Fruit fly (Drosophila melanogaster) whole organism, embryonic: ENCODE data around the gene wuho.

ENCODE experiments used
- Awh ChIP-seq: fragments of 200-800 bp; sonication (Bioruptor generic); IDR thresholded peaks from 2 replicates; pipeline ENCODE4, ENCODE4 v1.3.6; 2022; ENCODE audit warnings: missing biosample characterization, missing genetic modification characterization
- CG10462 ChIP-seq: fragments of 200-800 bp; sonication (Bioruptor generic); optimal IDR thresholded peaks from 2 replicates; lab custom pipeline; 2016; ENCODE audit warnings: missing biosample characterization, missing genetic modification characterization
- CG11247 ChIP-seq: fragments of 200-800 bp; sonication (Bioruptor generic); IDR thresholded peaks from 2 replicates; pipeline ENCODE4 v1.3.6; 2022; ENCODE audit warnings: missing biosample characterization, missing genetic modification characterization
- CG12659 ChIP-seq: fragments of 200-800 bp; sonication (Bioruptor generic); optimal IDR thresholded peaks from 3 replicates; lab custom pipeline; 2017; ENCODE audit warnings: mild to moderate bottlenecking, missing biosample characterization, missing genetic modification reagents, missing genetic modification characterization
- CG16779 ChIP-seq: fragments of 200-800 bp; sonication (Bioruptor generic); IDR thresholded peaks from 2 replicates; pipeline ENCODE4 v1.3.6; 2022; ENCODE audit warnings: missing biosample characterization, missing genetic modification characterization
- CG17802 ChIP-seq: fragments of 200-800 bp; sonication (Bioruptor generic); optimal IDR thresholded peaks from 2 replicates; lab custom pipeline; 2018; ENCODE audit warnings: missing biosample characterization, mild to moderate bottlenecking, missing genetic modification characterization, moderate library complexity
- CG17829 ChIP-seq: fragments of 200-800 bp; optimal IDR thresholded peaks from 2 replicates; lab custom pipeline; 2019; ENCODE audit warnings: missing biosample characterization, mild to moderate bottlenecking, missing genetic modification characterization, moderate library complexity
- CG2120 ChIP-seq: fragments of 200-800 bp; sonication (Bioruptor generic); optimal IDR thresholded peaks from 3 replicates; lab custom pipeline; 2016; ENCODE audit warnings: missing biosample characterization, missing genetic modification characterization
- CG2199 ChIP-seq: fragments of 200-800 bp; sonication (Bioruptor generic); IDR thresholded peaks from 3 replicates; pipeline ENCODE4 v1.3.6; 2022; ENCODE audit warnings: missing biosample characterization, missing genetic modification characterization
- CG2678 ChIP-seq: fragments of 200-800 bp; sonication (Bioruptor generic); optimal IDR thresholded peaks from 3 replicates; lab custom pipeline; 2019; ENCODE audit warnings: missing biosample characterization, mild to moderate bottlenecking, missing genetic modification characterization, moderate library complexity
- CG3065 ChIP-seq: fragments of 200-800 bp; sonication (Bioruptor generic); optimal IDR thresholded peaks from 2 replicates; lab custom pipeline; 2016; ENCODE audit warnings: missing biosample characterization, missing genetic modification characterization
- CG4282 ChIP-seq: fragments of 200-800 bp; sonication (Bioruptor generic); optimal IDR thresholded peaks from 2 replicates; lab custom pipeline; 2016; ENCODE audit warnings: missing biosample characterization, missing genetic modification characterization
- CG43689 ChIP-seq: fragments of 200-800 bp; sonication (Bioruptor generic); IDR thresholded peaks from 2 replicates; pipeline ENCODE4 v1.3.6; 2022; ENCODE audit warnings: missing biosample characterization, missing genetic modification characterization
- CG4707 ChIP-seq: fragments of 200-800 bp; sonication (Bioruptor generic); optimal IDR thresholded peaks from 2 replicates; lab custom pipeline; 2018; ENCODE audit warnings: missing biosample characterization, mild to moderate bottlenecking, missing genetic modification characterization, moderate library complexity
- CG4854 ChIP-seq: fragments of 200-800 bp; sonication (Bioruptor generic); optimal IDR thresholded peaks from 2 replicates; lab custom pipeline; 2016; ENCODE audit warnings: missing biosample characterization, missing genetic modification characterization, inconsistent platforms
- CG8478 ChIP-seq: fragments of >200 bp; optimal IDR thresholded peaks from 2 replicates; lab custom pipeline; 2018
- CrebB ChIP-seq: fragments of 200-800 bp; sonication (Bioruptor generic); optimal IDR thresholded peaks from 3 replicates; lab custom pipeline; 2018; ENCODE audit warnings: missing biosample characterization, mild to moderate bottlenecking, missing genetic modification characterization
- D19B ChIP-seq: fragments of 200-800 bp; sonication (Bioruptor generic); optimal IDR thresholded peaks from 2 replicates; lab custom pipeline; 2017; ENCODE audit warnings: missing biosample characterization, mild to moderate bottlenecking, missing genetic modification characterization
- Ets97D ChIP-seq: fragments of 200-800 bp; sonication (Bioruptor generic); optimal IDR thresholded peaks from 3 replicates; lab custom pipeline; 2016; ENCODE audit warnings: missing biosample characterization, missing genetic modification characterization
- GATAe ChIP-seq: fragments of 200-800 bp; sonication (Bioruptor generic); conservative IDR thresholded peaks from 2 replicates; pipeline ENCODE4 v1.3.6; 2022; ENCODE audit warnings: missing biosample characterization, missing genetic modification characterization
- HmgD ChIP-seq: fragments of 200-800 bp; sonication (Bioruptor generic); optimal IDR thresholded peaks from 3 replicates; lab custom pipeline; 2016; ENCODE audit warnings: missing biosample characterization, missing genetic modification characterization
- Hsf ChIP-seq: fragments of 200-800 bp; sonication (Bioruptor generic); optimal IDR thresholded peaks from 3 replicates; lab custom pipeline; 2016; ENCODE audit warnings: missing biosample characterization, missing genetic modification characterization
- Kr ChIP-seq: fragments of 200-800 bp; sonication (Bioruptor generic); optimal IDR thresholded peaks from 2 replicates; lab custom pipeline; 2017; ENCODE audit warnings: missing biosample characterization, mild to moderate bottlenecking, missing genetic modification characterization
- Mad ChIP-seq: fragments of 200-800 bp; sonication (Bioruptor generic); optimal IDR thresholded peaks from 2 replicates; lab custom pipeline; 2016; ENCODE audit warnings: missing biosample characterization, missing genetic modification characterization
- Meics ChIP-seq: fragments of 200-800 bp; sonication (Bioruptor generic); optimal IDR thresholded peaks from 2 replicates; lab custom pipeline; 2017; ENCODE audit warnings: missing biosample characterization, mild to moderate bottlenecking, missing genetic modification characterization
- Myb ChIP-seq: fragments of 200-800 bp; sonication (Bioruptor generic); optimal IDR thresholded peaks from 2 replicates; lab custom pipeline; 2016; ENCODE audit warnings: missing biosample characterization, missing genetic modification characterization
- Opbp ChIP-seq: fragments of 200-800 bp; sonication (Bioruptor generic); IDR thresholded peaks from 3 replicates; pipeline ENCODE4 v1.3.6; 2022; ENCODE audit warnings: missing biosample characterization, missing genetic modification characterization; ENCODE audit not compliant: partially characterized antibody
- Poxn ChIP-seq: fragments of 200-800 bp; sonication (Bioruptor generic); IDR thresholded peaks from 2 replicates; pipeline ENCODE4 v1.3.6; 2022; ENCODE audit warnings: missing biosample characterization, missing genetic modification characterization
- Six4 ChIP-seq: fragments of 200-800 bp; sonication (Bioruptor generic); optimal IDR thresholded peaks from 2 replicates; lab custom pipeline; 2016; ENCODE audit warnings: missing biosample characterization, missing genetic modification characterization
- Sox100B ChIP-seq: fragments of 200-800 bp; sonication (Bioruptor generic); optimal IDR thresholded peaks from 3 replicates; lab custom pipeline; 2018; ENCODE audit warnings: missing biosample characterization, mild to moderate bottlenecking, missing genetic modification characterization
- bcd ChIP-seq: fragments of 200-800 bp; sonication (Bioruptor generic); optimal IDR thresholded peaks from 2 replicates; lab custom pipeline; 2017; ENCODE audit warnings: missing biosample characterization, mild to moderate bottlenecking, missing genetic modification characterization
- dan ChIP-seq: fragments of 200-800 bp; sonication (Bioruptor generic); IDR thresholded peaks from 2 replicates; pipeline ENCODE4 v1.3.6; 2022; ENCODE audit warnings: missing biosample characterization, missing genetic modification characterization
- danr ChIP-seq: fragments of 200-800 bp; sonication (Bioruptor generic); IDR thresholded peaks from 2 replicates; pipeline ENCODE4 v1.3.6; 2022; ENCODE audit warnings: missing biosample characterization, missing genetic modification characterization
- fd102C ChIP-seq: fragments of 200-800 bp; sonication (Bioruptor generic); optimal IDR thresholded peaks from 2 replicates; lab custom pipeline; 2018; ENCODE audit warnings: missing biosample characterization, mild to moderate bottlenecking, missing genetic modification characterization, moderate library complexity
- fd96Cb ChIP-seq: fragments of 200-800 bp; sonication (Bioruptor generic); optimal IDR thresholded peaks from 2 replicates; lab custom pipeline; 2018; ENCODE audit warnings: missing biosample characterization, mild to moderate bottlenecking, missing genetic modification characterization, moderate library complexity
- gcm ChIP-seq: fragments of 200-800 bp; sonication (Bioruptor generic); optimal IDR thresholded peaks from 2 replicates; lab custom pipeline; 2019; ENCODE audit warnings: missing biosample characterization, mild to moderate bottlenecking, missing genetic modification characterization, moderate library complexity
- gsb-n ChIP-seq: fragments of 200-800 bp; sonication (Bioruptor generic); optimal IDR thresholded peaks from 3 replicates; lab custom pipeline; 2018; ENCODE audit warnings: missing biosample characterization, mild to moderate bottlenecking, missing genetic modification characterization
- kay ChIP-seq: fragments of 200-800 bp; sonication (Bioruptor generic); optimal IDR thresholded peaks from 2 replicates; lab custom pipeline; 2016; ENCODE audit warnings: missing biosample characterization, missing genetic modification characterization
- lmd ChIP-seq: fragments of 200-800 bp; sonication (Bioruptor generic); IDR thresholded peaks from 2 replicates; pipeline ENCODE4 v1.3.6; 2022; ENCODE audit warnings: missing biosample characterization, missing genetic modification characterization
- mam ChIP-seq: fragments of 200-800 bp; sonication (Bioruptor generic); optimal IDR thresholded peaks from 3 replicates; lab custom pipeline; 2016; ENCODE audit warnings: missing biosample characterization, missing genetic modification characterization
- mirr ChIP-seq: fragments of 200-800 bp; sonication (Bioruptor generic); optimal IDR thresholded peaks from 3 replicates; lab custom pipeline; 2018; ENCODE audit warnings: missing biosample characterization, mild to moderate bottlenecking, missing genetic modification characterization
- oc ChIP-seq: fragments of 200-800 bp; sonication (Bioruptor generic); optimal IDR thresholded peaks from 2 replicates; lab custom pipeline; 2018; ENCODE audit warnings: missing biosample characterization, mild to moderate bottlenecking, missing genetic modification characterization, moderate library complexity
- pb ChIP-seq: fragments of 200-800 bp; sonication (Bioruptor generic); optimal IDR thresholded peaks from 3 replicates; lab custom pipeline; 2016; ENCODE audit warnings: missing biosample characterization, missing genetic modification characterization
- pho ChIP-seq: fragments of 200-800 bp; sonication (Bioruptor generic); optimal IDR thresholded peaks from 2 replicates; lab custom pipeline; 2016; ENCODE audit warnings: missing biosample characterization, missing genetic modification characterization
- ranshi ChIP-seq: fragments of 200-800 bp; sonication (Bioruptor generic); IDR thresholded peaks from 2 replicates; pipeline ENCODE4 v1.3.6; 2022; ENCODE audit warnings: missing biosample characterization, missing genetic modification characterization
- sima ChIP-seq: fragments of 200-800 bp; sonication (Bioruptor generic); optimal IDR thresholded peaks from 2 replicates; lab custom pipeline; 2016; ENCODE audit warnings: missing biosample characterization, missing genetic modification characterization
- slp2 ChIP-seq: fragments of 200-800 bp; sonication (Bioruptor generic); optimal IDR thresholded peaks from 2 replicates; lab custom pipeline; 2016; ENCODE audit warnings: missing biosample characterization, missing genetic modification characterization
- sr ChIP-seq: fragments of 200-800 bp; sonication (Bioruptor generic); IDR thresholded peaks from 3 replicates; pipeline ENCODE4 v1.3.6; 2022; ENCODE audit warnings: missing biosample characterization, missing genetic modification characterization
- stc ChIP-seq: fragments of 200-800 bp; sonication (Bioruptor generic); IDR thresholded peaks from 2 replicates; pipeline ENCODE4 v1.3.6; 2022; ENCODE audit warnings: missing biosample characterization, missing genetic modification characterization
- stwl ChIP-seq: fragments of 200-800 bp; sonication (Bioruptor generic); optimal IDR thresholded peaks from 3 replicates; lab custom pipeline; 2018; ENCODE audit warnings: missing biosample characterization, mild to moderate bottlenecking, missing genetic modification characterization, moderate library complexity
- unpg ChIP-seq: fragments of 200-800 bp; sonication (Bioruptor generic); optimal IDR thresholded peaks from 3 replicates; lab custom pipeline; 2018; ENCODE audit warnings: missing biosample characterization, mild to moderate bottlenecking, missing genetic modification characterization, moderate library complexity
- zen2 ChIP-seq: fragments of 200-800 bp; sonication (Bioruptor generic); IDR thresholded peaks from 3 replicates; pipeline ENCODE4 v1.3.6; 2022; ENCODE audit warnings: missing biosample characterization, missing genetic modification characterization; ENCODE audit not compliant: partially characterized antibody

wuho gene

DNA sequence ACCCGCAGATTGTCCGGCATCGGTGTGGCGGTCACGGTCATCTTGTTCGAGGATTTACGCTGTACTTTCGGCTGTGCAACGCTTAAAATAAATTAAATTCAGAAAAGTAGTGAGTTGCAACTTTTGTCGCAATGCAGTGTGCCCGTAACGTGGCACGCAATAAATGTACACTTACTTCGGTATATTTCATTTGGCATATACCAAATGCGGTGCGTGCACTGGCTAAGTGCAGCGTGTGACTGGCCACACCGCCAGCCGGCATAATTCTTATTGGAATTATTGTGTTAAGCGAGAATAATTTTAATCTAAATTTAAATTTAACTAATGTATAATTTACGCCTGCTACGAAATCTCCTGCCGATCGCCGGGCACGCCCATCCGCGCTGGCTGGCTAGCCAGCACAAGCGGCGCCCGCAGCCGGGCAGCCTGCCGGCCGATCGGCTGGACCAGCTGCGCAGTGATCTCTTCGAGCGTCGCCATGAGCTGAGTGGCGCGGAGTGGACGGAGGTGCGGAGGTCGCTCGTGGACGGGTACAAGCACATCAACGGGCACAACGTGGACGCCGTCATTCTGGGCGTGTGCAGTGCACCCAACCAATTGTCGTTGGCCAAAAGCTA, 3.3 kb downstream of the wuho start, which contains the start of the genes Rpt4 and mldr (continued):
- no peak for TF ChIP-seq unpg
- TF ChIP-seq CG16779 (GFP tag; lab: Robert Waterston, UW): no peak
- TF ChIP-seq CG3065 (GFP tag; lab: Kevin White, UChicago): no peak
- TF ChIP-seq kay: no peak
- no peak for TF ChIP-seq sr (GFP tag; lab: Robert Waterston, UW)
- TF ChIP-seq Opbp (GFP tag; lab: Robert Waterston, UW): no peak
- no peak for TF ChIP-seq stc
- no peak for TF ChIP-seq zen2 (GFP tag; lab: Robert Waterston, UW)
- no peak for TF ChIP-seq CG2678 (tag; lab: Kevin White, UChicago)
- TF ChIP-seq CG8478 (lab: Kevin White, UChicago): no peak
- TF ChIP-seq Hsf (GFP tag; lab: Kevin White, UChicago): no peak
- peak; percentile 47 for TF ChIP-seq Ets97D (GFP tag; lab: Kevin White, UChicago)
- no peak for TF ChIP-seq Six4 (GFP tag; lab: Kevin White, UChicago)
- no peak for TF ChIP-seq CG4282 (GFP tag; lab: Kevin White, UChicago)
- no peak for TF ChIP-seq GATAe (GFP tag; lab: Robert Waterston, UW)
- no peak for TF ChIP-seq fd102C
- no peak for TF ChIP-seq Awh (GFP tag; lab: Robert Waterston, UW)
- no peak for TF ChIP-seq HmgD (GFP tag; lab: Kevin White, UChicago)
- TF ChIP-seq CG4707 (GFP tag; lab: Kevin White, UChicago): no peak
- TF ChIP-seq CG17802 (tag; lab: Kevin White, UChicago): no peak
- no peak for TF ChIP-seq Meics
- no peak for TF ChIP-seq Poxn (GFP tag; lab: Robert Waterston, UW)
- no peak for TF ChIP-seq oc (tag; lab: Kevin White, UChicago)
- TF ChIP-seq gcm: no peak
- no peak for TF ChIP-seq CG2199 (GFP tag; lab: Robert Waterston, UW)
- no peak for TF ChIP-seq danr (GFP tag; lab: Robert Waterston, UW)
- TF ChIP-seq mam (GFP tag; lab: Kevin White, UChicago): no peak
- TF ChIP-seq sima (GFP tag; lab: Kevin White, UChicago): no peak
- peak; percentile 38 for TF ChIP-seq stwl (tag; lab: Kevin White, UChicago)
- no peak for TF ChIP-seq slp2
- TF ChIP-seq D19B (GFP tag; lab: Kevin White, UChicago): no peak
- TF ChIP-seq CG12659 (GFP tag; lab: Kevin White, UChicago): peak; percentile 72
- no peak for TF ChIP-seq Kr
- TF ChIP-seq CG4854 (GFP tag; lab: Kevin White, UChicago): no peak
- TF ChIP-seq lmd (GFP tag; lab: Robert Waterston, UW): no peak
- TF ChIP-seq Myb (GFP tag; lab: Kevin White, UChicago): peak; percentile 32
- no peak for TF ChIP-seq ranshi (GFP tag; lab: Robert Waterston, UW)
- no peak for TF ChIP-seq mirr (GFP tag; lab: Kevin White, UChicago)
- no peak for TF ChIP-seq CG11247 (GFP tag; lab: Robert Waterston, UW)
- TF ChIP-seq pho: no peak
- TF ChIP-seq CG43689 (GFP tag; lab: Robert Waterston, UW): no peak
- TF ChIP-seq Mad (GFP tag; lab: Kevin White, UChicago): no peak
- TF ChIP-seq dan: no peak
- TF ChIP-seq gsb-n (tag; lab: Kevin White, UChicago): no peak
- no peak for TF ChIP-seq fd96Cb (tag; lab: Kevin White, UChicago)
- TF ChIP-seq bcd (GFP tag; lab: Kevin White, UChicago): no peak
- TF ChIP-seq pb (GFP tag; lab: Kevin White, UChicago): no peak
- TF ChIP-seq CrebB (tag; lab: Kevin White, UChicago): no peak
- no peak for TF ChIP-seq CG10462 (GFP tag; lab: Kevin White, UChicago)
- TF ChIP-seq CG2120 (GFP tag; lab: Kevin White, UChicago): no peak
- TF ChIP-seq Sox100B (GFP tag; lab: Kevin White, UChicago): no peak
- TF ChIP-seq CG17829 (tag; lab: Kevin White, UChicago): peak; percentile 31
